Worm (Caenorhabditis elegans) whole organism, midembryonic: ENCODE measurements around the gene Y41C4A.6.

Experiments
- T22C8.4 ChIP-seq: fragments of 200-800 bp; sonication (Bioruptor generic); IDR thresholded peaks from 2 replicates; pipeline ENCODE4 v1.3.6; 2022; ENCODE audit warnings: missing genetic modification characterization, missing compliant biosample characterization
- cog-1 ChIP-seq: sonication (generic microtip); optimal IDR thresholded peaks from 2 replicates; lab custom pipeline; 2016; ENCODE audit warnings: missing genetic modification characterization, missing compliant biosample characterization
- flt-1 ChIP-seq: fragments of 200-800 bp; sonication (Bioruptor generic); IDR thresholded peaks from 2 replicates; pipeline ENCODE4 v1.3.6; 2022; ENCODE audit warnings: missing genetic modification characterization, missing compliant biosample characterization
- klf-2 ChIP-seq: fragments of 200-800 bp; sonication (Bioruptor generic); conservative IDR thresholded peaks from 2 replicates; pipeline ENCODE4 v1.3.6; 2022; ENCODE audit warnings: missing genetic modification reagents, missing genetic modification characterization, missing compliant biosample characterization
- med-1 ChIP-seq: sonication (generic microtip); optimal IDR thresholded peaks from 2 replicates; lab custom pipeline; 2017; ENCODE audit warnings: missing genetic modification characterization, mild to moderate bottlenecking, missing compliant biosample characterization, antibody characterized with exemption, missing genetic modification reagents; ENCODE audit not compliant: insufficient read depth
- ref-1 ChIP-seq: fragments of 200-800 bp; sonication (Bioruptor generic); conservative IDR thresholded peaks from 2 replicates; pipeline ENCODE4 v1.3.6; 2022; ENCODE audit warnings: missing genetic modification reagents, missing genetic modification characterization, missing compliant biosample characterization
- tab-1 ChIP-seq: fragments of 200-800 bp; sonication (Bioruptor generic); IDR thresholded peaks from 2 replicates; pipeline ENCODE4 v1.3.6; 2022; ENCODE audit warnings: missing genetic modification characterization, missing compliant biosample characterization
- ztf-23 ChIP-seq: fragments of 200-800 bp; sonication (Bioruptor generic); IDR thresholded peaks from 2 replicates; pipeline ENCODE4 v1.3.6; 2022; ENCODE audit warnings: missing genetic modification reagents, missing genetic modification characterization, missing compliant biosample characterization
- ztf-29 ChIP-seq: fragments of 200-800 bp; sonication (Bioruptor generic); IDR thresholded peaks from 2 replicates; pipeline ENCODE4 v1.3.6; 2022; ENCODE audit warnings: missing genetic modification reagents, missing genetic modification characterization, missing compliant biosample characterization

The Y41C4A.6 gene

DNA sequence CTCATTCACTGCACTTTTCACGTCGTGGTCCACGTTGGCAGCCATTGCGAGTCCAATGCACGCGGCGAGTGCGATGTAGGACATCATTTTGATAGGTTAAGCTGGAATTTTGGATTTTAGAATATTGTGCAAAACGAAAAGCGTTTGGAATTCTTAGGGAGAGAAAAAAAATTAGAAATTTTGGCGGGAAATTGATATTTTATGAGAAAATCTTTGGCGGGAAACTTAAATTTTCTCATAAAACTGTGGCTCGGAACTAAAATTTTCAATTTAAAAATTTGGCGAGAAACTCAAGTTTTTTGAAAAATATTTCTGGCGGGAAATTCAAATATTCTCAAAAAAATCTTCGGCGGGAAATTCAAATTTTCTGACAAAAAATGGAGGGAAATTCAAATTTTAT, 41.2 kb downstream of the Y41C4A.6 start, which contains the start of gene sup-1:
sup-1 (minus strand) TSS at position 101 of the 400 bp plus-strand sequence.
- no peak for TF ChIP-seq cog-1
- TF ChIP-seq T22C8.4 (GFP tag; lab: Robert Waterston, UW) = no peak
- TF ChIP-seq flt-1 = no peak
- TF ChIP-seq ref-1 = no peak
- no peak for TF ChIP-seq tab-1
- TF ChIP-seq med-1 = no peak
- no peak for TF ChIP-seq klf-2
- TF ChIP-seq ztf-29 (GFP tag; lab: Robert Waterston, UW) = no peak
- TF ChIP-seq ztf-23 = no peak

DNA sequence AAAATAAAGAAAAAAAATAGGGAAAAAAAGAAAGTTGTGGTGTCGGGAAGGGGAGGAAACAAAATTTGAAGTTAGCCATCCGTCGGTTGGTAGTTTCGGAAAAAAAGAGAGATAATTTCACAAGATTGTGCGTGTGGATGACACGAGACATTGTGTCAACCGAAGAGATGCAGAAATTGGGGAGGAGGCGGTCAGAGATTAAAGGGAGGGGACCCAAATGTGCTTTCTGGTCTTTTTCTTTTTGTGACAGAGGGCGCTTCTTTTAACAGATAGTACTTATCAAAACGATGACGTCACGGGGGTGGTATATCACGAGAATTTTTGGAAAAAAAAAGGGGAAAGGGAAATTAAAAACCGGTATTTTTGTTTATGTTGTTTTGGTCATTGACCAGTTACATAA, 42.1 kb downstream of the Y41C4A.6 start:
- no peak for TF ChIP-seq ztf-29 (GFP tag; lab: Robert Waterston, UW)
- TF ChIP-seq tab-1 = no peak
- TF ChIP-seq flt-1 = no peak
- TF ChIP-seq cog-1 = no peak
- TF ChIP-seq T22C8.4 (GFP tag; lab: Robert Waterston, UW) = no peak
- no peak for TF ChIP-seq med-1
- no peak for TF ChIP-seq klf-2
- no peak for TF ChIP-seq ref-1
- TF ChIP-seq ztf-23 = no peak

DNA sequence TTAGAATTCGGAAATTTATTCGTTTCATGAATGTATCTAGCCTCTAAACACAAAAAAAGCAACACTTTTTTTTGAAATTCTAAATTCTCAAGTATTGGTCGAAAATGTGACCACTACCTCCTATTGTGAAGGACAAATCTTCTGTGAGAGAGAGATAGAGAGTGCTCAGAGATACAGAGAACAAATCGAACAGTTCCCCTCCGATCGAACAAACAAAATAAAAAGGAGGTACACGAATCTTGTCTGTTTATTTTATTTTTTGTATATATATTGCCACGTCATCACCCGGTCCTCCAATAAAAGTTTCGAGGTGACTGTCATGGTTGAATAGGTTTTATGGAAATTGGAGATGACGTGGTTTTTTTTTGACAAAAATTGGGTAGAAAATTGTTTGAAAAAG, 44.5 kb downstream of the Y41C4A.6 start:
- TF ChIP-seq tab-1 (no peak), med-1 (no peak), cog-1 (no peak), ref-1 (no peak), T22C8.4 (GFP tag; lab: Robert Waterston, UW) (no peak), flt-1 (no peak), ztf-29 (GFP tag; lab: Robert Waterston, UW) (no peak), ztf-23 (no peak), klf-2 (no peak)

DNA sequence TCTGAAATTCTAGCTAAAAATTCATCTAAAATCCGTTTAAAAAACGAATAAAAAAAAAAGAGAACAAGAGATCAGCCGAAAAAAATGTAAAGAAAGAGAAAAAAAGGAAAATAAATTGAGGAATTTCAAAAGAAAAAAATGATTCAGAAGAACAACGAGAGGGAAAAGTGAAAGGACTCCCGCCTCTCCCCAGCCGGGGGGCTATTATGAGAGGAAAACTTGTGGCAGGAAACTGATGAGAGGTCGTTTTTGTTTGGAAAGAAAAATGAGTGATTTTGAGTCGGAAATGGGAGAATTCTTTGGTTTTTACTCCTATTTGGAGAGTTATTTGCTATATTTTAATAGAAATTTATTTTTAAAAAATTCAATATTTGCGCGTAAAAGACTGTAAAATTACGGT, 45.8 kb downstream of the Y41C4A.6 start:
- TF ChIP-seq cog-1 (no peak), flt-1 (no peak), med-1 (no peak), ztf-29 (GFP tag; lab: Robert Waterston, UW) (no peak), tab-1 (no peak), klf-2 (no peak), ref-1 (no peak), ztf-23 (no peak), T22C8.4 (GFP tag; lab: Robert Waterston, UW) (no peak)

DNA sequence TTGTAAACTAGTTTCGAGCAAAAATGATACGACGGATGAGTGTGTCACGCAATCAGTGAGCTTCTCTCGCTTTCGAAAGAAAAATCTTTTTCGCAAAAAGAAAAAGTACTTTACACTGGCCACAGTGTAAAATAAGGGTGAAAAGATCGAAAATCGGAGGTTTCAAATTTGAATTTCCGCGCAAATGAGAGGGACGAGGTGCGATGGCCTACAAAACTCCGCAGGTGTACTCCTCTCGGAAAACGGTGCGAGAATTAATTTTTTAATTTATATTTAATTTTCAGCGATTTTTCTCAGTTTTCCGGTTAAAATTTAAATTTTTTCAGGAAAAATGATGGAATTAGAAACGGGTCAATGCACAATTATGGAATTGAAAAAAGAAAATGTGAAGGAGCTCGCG, 50.3 kb downstream of the Y41C4A.6 start, which contains the start of gene mrt-2:
mrt-2 (plus strand) TSS at position 49 of the 400 bp plus-strand sequence.
- TF ChIP-seq T22C8.4 (GFP tag; lab: Robert Waterston, UW) = peak; percentile 10; the same call in 1 of the 2 replicates
- no peak for TF ChIP-seq med-1
- TF ChIP-seq cog-1 = peak; percentile 28
- peak; percentile 78 for TF ChIP-seq flt-1
- TF ChIP-seq ztf-29 (GFP tag; lab: Robert Waterston, UW) = no peak
- TF ChIP-seq ztf-23 = 0 out of 2 replicates have a peak, but pooled peaks have one; percentile 56
- TF ChIP-seq tab-1 = no peak
- no peak for TF ChIP-seq ref-1
- 0 out of 2 replicates have a peak, but pooled peaks have one; percentile 33 for TF ChIP-seq klf-2
